Worm (Caenorhabditis elegans) whole organism, early embryonic: ENCODE data around the gene glb-2.

ENCODE experiments used
- B0310.2 ChIP-seq: sonication (generic microtip); optimal IDR thresholded peaks from 2 replicates; lab custom pipeline; 2016; ENCODE audit warnings: mild to moderate bottlenecking, missing genetic modification characterization, missing compliant biosample characterization
- F13C5.2 ChIP-seq: sonication (generic microtip); optimal IDR thresholded peaks from 2 replicates; lab custom pipeline; 2017; ENCODE audit warnings: mild to moderate bottlenecking, missing genetic modification characterization, inconsistent platforms, missing compliant biosample characterization
- aly-1 ChIP-seq: sonication (generic microtip); optimal IDR thresholded peaks from 2 replicates; lab custom pipeline; 2016; ENCODE audit warnings: missing genetic modification characterization, missing compliant biosample characterization
- ama-1 ChIP-seq: fragments of 150-350 bp; optimal IDR thresholded peaks from 2 replicates; lab custom pipeline; 2014
- ceh-13 ChIP-seq: fragments of 200-800 bp; sonication (Bioruptor generic); optimal IDR thresholded peaks from 2 replicates; lab custom pipeline; 2018; ENCODE audit warnings: mild to moderate bottlenecking, missing genetic modification characterization, missing compliant biosample characterization
- ceh-36 ChIP-seq: sonication (generic microtip); optimal IDR thresholded peaks from 2 replicates; lab custom pipeline; 2016; ENCODE audit warnings: missing genetic modification characterization, inconsistent platforms, missing compliant biosample characterization
- ets-7 ChIP-seq: sonication (generic microtip); optimal IDR thresholded peaks from 2 replicates; lab custom pipeline; 2016; ENCODE audit warnings: missing genotype, missing genetic modification characterization, missing compliant biosample characterization
- flt-1 ChIP-seq: fragments of 200-800 bp; sonication (Bioruptor generic); IDR thresholded peaks from 2 replicates; pipeline ENCODE4 v1.3.6; 2022; ENCODE audit warnings: missing genetic modification characterization, missing compliant biosample characterization
- hmbx-1 ChIP-seq: sonication (generic microtip); optimal IDR thresholded peaks from 2 replicates; lab custom pipeline; 2016; ENCODE audit warnings: mild to moderate bottlenecking, missing genetic modification characterization, missing compliant biosample characterization
- hmg-4 ChIP-seq: fragments of 200-800 bp; sonication (Bioruptor generic); optimal IDR thresholded peaks from 2 replicates; lab custom pipeline; 2018; ENCODE audit warnings: mild to moderate bottlenecking, missing genetic modification characterization, missing compliant biosample characterization
- hnd-1 ChIP-seq: sonication (generic microtip); optimal IDR thresholded peaks from 2 replicates; lab custom pipeline; 2016; ENCODE audit warnings: missing genetic modification characterization, missing compliant biosample characterization
- pes-1 ChIP-seq: fragments of 200-800 bp; sonication (Bioruptor generic); IDR thresholded peaks from 2 replicates; pipeline ENCODE4 v1.3.6; 2022; ENCODE audit warnings: missing genetic modification reagents, missing genetic modification characterization, missing compliant biosample characterization
- scrt-1 ChIP-seq: fragments of 200-800 bp; sonication (Bioruptor generic); IDR thresholded peaks from 2 replicates; pipeline ENCODE4 v1.3.6; 2022; ENCODE audit warnings: missing genetic modification characterization, missing compliant biosample characterization
- sea-1 ChIP-seq: fragments of 200-800 bp; sonication (Bioruptor generic); conservative IDR thresholded peaks from 2 replicates; pipeline ENCODE4 v1.3.6; 2022; ENCODE audit warnings: missing genetic modification characterization, missing compliant biosample characterization
- tbx-11 ChIP-seq: fragments of 200-800 bp; sonication (Bioruptor generic); IDR thresholded peaks from 2 replicates; pipeline ENCODE4 v1.3.6; 2022; ENCODE audit warnings: missing genetic modification characterization, missing compliant biosample characterization
- tbx-37 ChIP-seq: fragments of 200-800 bp; sonication (Bioruptor generic); conservative IDR thresholded peaks from 2 replicates; pipeline ENCODE4 v1.3.6; 2022; ENCODE audit warnings: missing genetic modification reagents, missing genetic modification characterization, missing compliant biosample characterization
- tra-4 ChIP-seq: sonication (generic microtip); optimal IDR thresholded peaks from 2 replicates; lab custom pipeline; 2017; ENCODE audit warnings: missing genetic modification characterization, missing compliant biosample characterization

glb-2 gene

ce11 chrIV:7235382-7235917, 27.6 kb downstream of the glb-2 start:
- no peak for TF ChIP-seq tbx-37 (GFP tag; lab: Robert Waterston, UW)
- peak; percentile 73 for TF ChIP-seq hmg-4 (GFP tag; lab: Kevin White, UChicago)
- peak; percentile 74 for TF ChIP-seq F13C5.2 (tag; lab: Kevin White, UChicago)
- TF ChIP-seq ceh-36 (tag; lab: Kevin White, UChicago): no peak
- peak; percentile 45; the same call in 1 of the 2 replicates for TF ChIP-seq tbx-11 (GFP tag; lab: Robert Waterston, UW)
- 0 out of 2 replicates have a peak, but pooled peaks have one; percentile 7 for TF ChIP-seq sea-1 (GFP tag; lab: Robert Waterston, UW)
- TF ChIP-seq hnd-1 (tag; lab: Kevin White, UChicago): no peak
- no peak for TF ChIP-seq tra-4
- no peak for TF ChIP-seq pes-1 (GFP tag; lab: Robert Waterston, UW)

- TF ChIP-seq pes-1 (GFP tag; lab: Robert Waterston, UW) (no peak), flt-1 (GFP tag; lab: Robert Waterston, UW) (no peak), aly-1 (tag; lab: Kevin White, UChicago) (no peak), ets-7 (tag; lab: Kevin White, UChicago) (no peak), ama-1 (lab: Kevin White, UChicago) (no peak), hmbx-1 (tag; lab: Kevin White, UChicago) (no peak), hmg-4 (GFP tag; lab: Kevin White, UChicago) (no peak), sea-1 (GFP tag; lab: Robert Waterston, UW) (no peak), tbx-11 (GFP tag; lab: Robert Waterston, UW) (no peak), hnd-1 (tag; lab: Kevin White, UChicago) (no peak), ceh-13 (no peak), tbx-37 (GFP tag; lab: Robert Waterston, UW) (no peak), ceh-36 (tag; lab: Kevin White, UChicago) (no peak), B0310.2 (tag; lab: Kevin White, UChicago) (no peak), F13C5.2 (tag; lab: Kevin White, UChicago) (no peak), tra-4 (no peak), scrt-1 (GFP tag; lab: Robert Waterston, UW) (no peak)
These were observed 28.4 kb downstream of the glb-2 start for ce11 chrIV:7234623-7235022.

- no peak for TF ChIP-seq pes-1 (GFP tag; lab: Robert Waterston, UW)
- no peak for TF ChIP-seq B0310.2 (tag; lab: Kevin White, UChicago)
- no peak for TF ChIP-seq tbx-11 (GFP tag; lab: Robert Waterston, UW)
- no peak for TF ChIP-seq hnd-1 (tag; lab: Kevin White, UChicago)
- no peak for TF ChIP-seq ceh-13
- TF ChIP-seq aly-1 (tag; lab: Kevin White, UChicago): no peak
- TF ChIP-seq ets-7 (tag; lab: Kevin White, UChicago): no peak
- no peak for TF ChIP-seq tra-4
These were observed 29.4 kb downstream of the glb-2 start for ce11 chrIV:7233566-7234014.

- TF ChIP-seq hmbx-1 (tag; lab: Kevin White, UChicago): no peak
- TF ChIP-seq tbx-11 (GFP tag; lab: Robert Waterston, UW): no peak
- no peak for TF ChIP-seq pes-1 (GFP tag; lab: Robert Waterston, UW)
- TF ChIP-seq tbx-37 (GFP tag; lab: Robert Waterston, UW): no peak
- TF ChIP-seq ceh-13: no peak
- TF ChIP-seq flt-1 (GFP tag; lab: Robert Waterston, UW): no peak
- TF ChIP-seq ceh-36 (tag; lab: Kevin White, UChicago): no peak
- no peak for TF ChIP-seq B0310.2 (tag; lab: Kevin White, UChicago)
- TF ChIP-seq hnd-1 (tag; lab: Kevin White, UChicago): no peak
- no peak for TF ChIP-seq ama-1 (lab: Kevin White, UChicago)
- no peak for TF ChIP-seq scrt-1 (GFP tag; lab: Robert Waterston, UW)
- TF ChIP-seq aly-1 (tag; lab: Kevin White, UChicago): no peak
- TF ChIP-seq sea-1 (GFP tag; lab: Robert Waterston, UW): no peak
- no peak for TF ChIP-seq F13C5.2 (tag; lab: Kevin White, UChicago)
- TF ChIP-seq tra-4: no peak
These were observed 32.1 kb downstream of the glb-2 start, which contains the start of gene D2024.4 for ce11 chrIV:7230935-7231334. Gene D2024.4 (plus strand): TSS chrIV:7231235.

ce11 chrIV:7230198-7230597, 32.8 kb downstream of the glb-2 start, which contains the start of gene cap-1:
Gene cap-1 (minus strand): TSS chrIV:7230223.
- TF ChIP-seq F13C5.2 (tag; lab: Kevin White, UChicago): peak; percentile 36
- no peak for TF ChIP-seq aly-1 (tag; lab: Kevin White, UChicago)
- TF ChIP-seq sea-1 (GFP tag; lab: Robert Waterston, UW): no peak
- TF ChIP-seq flt-1 (GFP tag; lab: Robert Waterston, UW): no peak
- peak; percentile 44; the same call in 1 of the 2 replicates for TF ChIP-seq tbx-37 (GFP tag; lab: Robert Waterston, UW)
- no peak for TF ChIP-seq ceh-13

ce11 chrIV:7228208-7228607, 34.8 kb downstream of the glb-2 start, which contains the start of gene D2024.5:
Gene D2024.5 (minus strand): TSS chrIV:7228308.
- TF ChIP-seq hnd-1 (tag; lab: Kevin White, UChicago) (no peak), sea-1 (GFP tag; lab: Robert Waterston, UW) (no peak), flt-1 (GFP tag; lab: Robert Waterston, UW) (no peak), hmbx-1 (tag; lab: Kevin White, UChicago) (no peak), ets-7 (tag; lab: Kevin White, UChicago) (no peak), tra-4 (no peak), F13C5.2 (tag; lab: Kevin White, UChicago) (no peak), tbx-37 (GFP tag; lab: Robert Waterston, UW) (no peak), B0310.2 (tag; lab: Kevin White, UChicago) (no peak), ama-1 (lab: Kevin White, UChicago) (no peak), pes-1 (GFP tag; lab: Robert Waterston, UW) (no peak), hmg-4 (GFP tag; lab: Kevin White, UChicago) (no peak), aly-1 (tag; lab: Kevin White, UChicago) (no peak), ceh-36 (tag; lab: Kevin White, UChicago) (no peak)
